Fruit fly (Drosophila melanogaster): ENCODE measurements around the gene CG5290.

CG5290 gene

dm6 chr3L:17893660-17894059 lies 18.7 kb downstream of the CG5290 start:
- peak; percentile 15 for TF ChIP-seq Vsx2 (GFP tag; optimal IDR thresholded peaks at IDR 0.05; ENCODE audit: partially characterized antibody)
- no peak for TF ChIP-seq woc (GFP tag; optimal IDR thresholded peaks at IDR 0.05)

dm6 chr3L:17887393-17887792 lies 25.0 kb downstream of the CG5290 start, which contains the start of gene CG7402:
TSS of gene CG7402 (plus strand) at chr3L:17887705.
- TF ChIP-seq CG32264 (GFP tag; optimal IDR thresholded peaks at IDR 0.05) = no peak
- no peak for TF ChIP-seq tai (GFP tag; optimal IDR thresholded peaks at IDR 0.05)
- no peak for TF ChIP-seq Hr78 (GFP tag; optimal IDR thresholded peaks at IDR 0.05)
- no peak for TF ChIP-seq sage (GFP tag; optimal IDR thresholded peaks at IDR 0.05)
- TF ChIP-seq Hnf4 (GFP tag; optimal IDR thresholded peaks at IDR 0.05) = no peak
- no peak for TF ChIP-seq foxo (GFP tag; optimal IDR thresholded peaks at IDR 0.05)
- no peak for TF ChIP-seq brk (GFP tag; optimal IDR thresholded peaks at IDR 0.05)
- TF ChIP-seq h (GFP tag; optimal IDR thresholded peaks at IDR 0.05) = no peak
- TF ChIP-seq fru (GFP tag; optimal IDR thresholded peaks at IDR 0.05) = no peak

- no peak for TF ChIP-seq GATAd (GFP tag; optimal IDR thresholded peaks at IDR 0.05)
- TF ChIP-seq Hr83 (GFP tag; optimal IDR thresholded peaks at IDR 0.05; ENCODE audit: poor library complexity, severe bottlenecking) = no peak
- no peak for TF ChIP-seq dl (GFP tag; optimal IDR thresholded peaks at IDR 0.05; ENCODE audit: insufficient read depth in 1 of 2, partially characterized antibody in 2 of 2)
- no peak for TF ChIP-seq Jra (GFP tag; optimal IDR thresholded peaks at IDR 0.05)
- TF ChIP-seq N (GFP tag; optimal IDR thresholded peaks at IDR 0.05) = no peak
- TF ChIP-seq psq (GFP tag; optimal IDR thresholded peaks at IDR 0.05) = no peak
- TF ChIP-seq Myc (optimal IDR thresholded peaks at IDR 0.05) = no peak
These were observed 25.8 kb downstream of the CG5290 start, which contains the start of gene CG16775 for dm6 chr3L:17886545-17886944. TSS of gene CG16775 (minus strand) at chr3L:17886645.

- TF ChIP-seq Dif (GFP tag; optimal IDR thresholded peaks at IDR 0.05; ENCODE audit: partially characterized antibody) (no peak), jim (GFP tag; optimal IDR thresholded peaks at IDR 0.05) (no peak), lola (GFP tag; optimal IDR thresholded peaks at IDR 0.05) (no peak), Rel (GFP tag; optimal IDR thresholded peaks at IDR 0.05) (no peak), Rel (tag; optimal IDR thresholded peaks at IDR 0.05) (peak; percentile 66)
These were observed 28.1 kb downstream of the CG5290 start, which contains the start of gene CG5506 for dm6 chr3L:17884276-17884675. TSS of gene CG5506 (minus strand) at chr3L:17884376.

dm6 chr3L:17878781-17879360 lies 33.5 kb downstream of the CG5290 start, which contains the start of gene CG7408:
TSS of gene CG7408 (plus strand) at chr3L:17879096.
- TF ChIP-seq Hr83 (GFP tag; optimal IDR thresholded peaks at IDR 0.05; ENCODE audit: poor library complexity, severe bottlenecking) (peak; percentile 12), Hr78 (GFP tag; optimal IDR thresholded peaks at IDR 0.05) (no peak), Myc (optimal IDR thresholded peaks at IDR 0.05) (peak; percentile 29), Hnf4 (GFP tag; optimal IDR thresholded peaks at IDR 0.05) (peak; percentile 28), fru (GFP tag; optimal IDR thresholded peaks at IDR 0.05) (peak; percentile 79), h (GFP tag; optimal IDR thresholded peaks at IDR 0.05) (peak; percentile 49), foxo (GFP tag; optimal IDR thresholded peaks at IDR 0.05) (no peak), br (GFP tag; optimal IDR thresholded peaks at IDR 0.05) (peak; percentile 24), dl (GFP tag; optimal IDR thresholded peaks at IDR 0.05; ENCODE audit: insufficient read depth in 1 of 2, partially characterized antibody in 2 of 2) (peak in 1 of 2 experiments; percentile 28), CrebA (GFP tag; optimal IDR thresholded peaks at IDR 0.05; ENCODE audit: borderline replicate concordance) (peak; percentile 65), Mio (GFP tag; optimal IDR thresholded peaks at IDR 0.05) (no peak), sage (GFP tag; optimal IDR thresholded peaks at IDR 0.05) (no peak), psq (GFP tag; optimal IDR thresholded peaks at IDR 0.05) (no peak), OdsH (GFP tag; optimal IDR thresholded peaks at IDR 0.05) (no peak), Rel (GFP tag; optimal IDR thresholded peaks at IDR 0.05) (no peak), Rel (tag; optimal IDR thresholded peaks at IDR 0.05) (no peak), N (GFP tag; optimal IDR thresholded peaks at IDR 0.05) (no peak), Dif (GFP tag; optimal IDR thresholded peaks at IDR 0.05; ENCODE audit: partially characterized antibody) (peak; percentile 37)
